Worm (Caenorhabditis elegans) whole organism, late embryonic: Measurements from ENCODE around the gene rbm-17.

Experiments used
- C38D4.7 ChIP-seq: fragments of 200-800 bp; sonication (Bioruptor generic); optimal IDR thresholded peaks from 2 replicates; lab custom pipeline; 2018; ENCODE audit warnings: mild to moderate bottlenecking, missing genetic modification characterization, moderate library complexity, missing compliant biosample characterization
- F13H6.1 ChIP-seq: sonication (generic microtip); optimal IDR thresholded peaks from 2 replicates; lab custom pipeline; 2016; ENCODE audit warnings: missing genetic modification characterization, missing compliant biosample characterization
- K02D7.2 ChIP-seq: sonication (generic microtip); optimal IDR thresholded peaks from 2 replicates; lab custom pipeline; 2017; ENCODE audit warnings: mild to moderate bottlenecking, missing genetic modification characterization, missing compliant biosample characterization
- K09A11.1 ChIP-seq: sonication (generic microtip); optimal IDR thresholded peaks from 2 replicates; lab custom pipeline; 2017; ENCODE audit warnings: antibody characterized with exemption, mild to moderate bottlenecking, missing genetic modification characterization, missing compliant biosample characterization; ENCODE audit not compliant: insufficient read depth
- T23F11.4 ChIP-seq: fragments of 200-800 bp; sonication (Bioruptor generic); optimal IDR thresholded peaks from 2 replicates; lab custom pipeline; 2018; ENCODE audit warnings: mild to moderate bottlenecking, missing genetic modification characterization, missing compliant biosample characterization
- ahr-1 ChIP-seq: sonication (generic microtip); optimal IDR thresholded peaks from 2 replicates; lab custom pipeline; 2016; ENCODE audit warnings: missing genetic modification characterization, missing compliant biosample characterization
- ceh-24 ChIP-seq: sonication (generic microtip); optimal IDR thresholded peaks from 2 replicates; lab custom pipeline; 2016; ENCODE audit warnings: mild to moderate bottlenecking, missing genetic modification characterization, missing compliant biosample characterization
- ceh-48 ChIP-seq: sonication (generic microtip); optimal IDR thresholded peaks from 2 replicates; lab custom pipeline; 2016; ENCODE audit warnings: missing genetic modification characterization, inconsistent platforms, missing compliant biosample characterization
- ceh-6 ChIP-seq: fragments of 200-800 bp; sonication (Bioruptor generic); optimal IDR thresholded peaks from 2 replicates; lab custom pipeline; 2018; ENCODE audit warnings: mild to moderate bottlenecking, missing genetic modification characterization, missing compliant biosample characterization
- che-1 ChIP-seq: sonication (generic microtip); optimal IDR thresholded peaks from 2 replicates; lab custom pipeline; 2016; ENCODE audit warnings: mild to moderate bottlenecking, missing genetic modification characterization, missing compliant biosample characterization
- dmd-4 ChIP-seq: sonication (generic microtip); optimal IDR thresholded peaks from 2 replicates; lab custom pipeline; 2016; ENCODE audit warnings: borderline replicate concordance, missing genetic modification characterization, missing compliant biosample characterization
- elt-4 ChIP-seq: sonication (generic microtip); optimal IDR thresholded peaks from 2 replicates; lab custom pipeline; 2016; ENCODE audit warnings: missing genetic modification characterization, missing compliant biosample characterization
- ets-4 ChIP-seq: sonication (generic microtip); optimal IDR thresholded peaks from 2 replicates; lab custom pipeline; 2016; ENCODE audit warnings: missing genetic modification characterization, missing compliant biosample characterization
- fax-1 ChIP-seq: sonication (generic microtip); optimal IDR thresholded peaks from 2 replicates; lab custom pipeline; 2016; ENCODE audit warnings: missing genotype, missing genetic modification characterization, missing compliant biosample characterization
- fkh-6 ChIP-seq: sonication (generic microtip); optimal IDR thresholded peaks from 2 replicates; lab custom pipeline; 2016; ENCODE audit warnings: missing genetic modification characterization, missing compliant biosample characterization
- gmeb-2 ChIP-seq: sonication (generic microtip); optimal IDR thresholded peaks from 2 replicates; lab custom pipeline; 2016; ENCODE audit warnings: missing genetic modification characterization, inconsistent platforms, missing compliant biosample characterization
- hlh-13 ChIP-seq: fragments of 200-800 bp; sonication (Bioruptor generic); optimal IDR thresholded peaks from 2 replicates; lab custom pipeline; 2018; ENCODE audit warnings: mild to moderate bottlenecking, missing genetic modification characterization, missing compliant biosample characterization
- hlh-30 ChIP-seq: sonication (generic microtip); optimal IDR thresholded peaks from 2 replicates; lab custom pipeline; 2017; ENCODE audit warnings: antibody characterized with exemption, missing genetic modification characterization, missing compliant biosample characterization; ENCODE audit not compliant: insufficient read depth
- hlh-8 ChIP-seq: sonication (generic microtip); optimal IDR thresholded peaks from 2 replicates; lab custom pipeline; 2016; ENCODE audit warnings: missing genotype, missing genetic modification characterization, missing compliant biosample characterization
- lim-6 ChIP-seq: sonication (generic microtip); optimal IDR thresholded peaks from 2 replicates; lab custom pipeline; 2016; ENCODE audit warnings: missing genetic modification characterization, missing compliant biosample characterization
- lin-11 ChIP-seq: fragments of 200-800 bp; sonication (Bioruptor generic); optimal IDR thresholded peaks from 2 replicates; lab custom pipeline; 2018; ENCODE audit warnings: mild to moderate bottlenecking, missing genetic modification characterization, missing compliant biosample characterization
- madf-2 ChIP-seq: sonication (generic microtip); optimal IDR thresholded peaks from 2 replicates; lab custom pipeline; 2017; ENCODE audit warnings: missing genetic modification characterization, missing compliant biosample characterization
- nfya-1 ChIP-seq: sonication (generic microtip); optimal IDR thresholded peaks from 2 replicates; lab custom pipeline; 2017; ENCODE audit warnings: missing genetic modification characterization, mild to moderate bottlenecking, missing compliant biosample characterization, antibody characterized with exemption, moderate library complexity
- nhr-11 ChIP-seq: fragments of 150-350 bp; optimal IDR thresholded peaks from 2 replicates; lab custom pipeline; 2014; ENCODE audit warnings: missing biosample characterization, missing genetic modification characterization
- odd-2 ChIP-seq: sonication (generic microtip); optimal IDR thresholded peaks from 2 replicates; lab custom pipeline; 2017; ENCODE audit warnings: antibody characterized with exemption, mild to moderate bottlenecking, missing genetic modification characterization, missing compliant biosample characterization
- pat-9 ChIP-seq: fragments of 200-800 bp; sonication (Bioruptor generic); optimal IDR thresholded peaks from 2 replicates; lab custom pipeline; 2018; ENCODE audit warnings: mild to moderate bottlenecking, missing genetic modification characterization, moderate library complexity, missing compliant biosample characterization
- pax-1 ChIP-seq: fragments of 150-350 bp; optimal IDR thresholded peaks from 2 replicates; lab custom pipeline; 2014; ENCODE audit warnings: missing biosample characterization, missing genetic modification characterization
- pqm-1 ChIP-seq: sonication (generic microtip); optimal IDR thresholded peaks from 2 replicates; lab custom pipeline; 2016; ENCODE audit warnings: missing genetic modification characterization, missing compliant biosample characterization
- pros-1 ChIP-seq: fragments of 150-350 bp; optimal IDR thresholded peaks from 2 replicates; lab custom pipeline; 2014; ENCODE audit warnings: missing biosample characterization, missing genetic modification reagents, missing genetic modification characterization
- ref-2 ChIP-seq: sonication (generic microtip); optimal IDR thresholded peaks from 2 replicates; lab custom pipeline; 2016; ENCODE audit warnings: missing genetic modification characterization, missing compliant biosample characterization
- rnt-1 ChIP-seq: sonication (generic microtip); optimal IDR thresholded peaks from 2 replicates; lab custom pipeline; 2016; ENCODE audit warnings: missing genetic modification characterization, missing compliant biosample characterization
- sox-4 ChIP-seq: sonication (generic microtip); optimal IDR thresholded peaks from 2 replicates; lab custom pipeline; 2017; ENCODE audit warnings: mild to moderate bottlenecking, missing genetic modification characterization, inconsistent platforms, missing compliant biosample characterization
- tbx-7 ChIP-seq: sonication (generic microtip); optimal IDR thresholded peaks from 2 replicates; lab custom pipeline; 2016; ENCODE audit warnings: missing genotype, missing genetic modification characterization, missing compliant biosample characterization
- unc-3 ChIP-seq, 2 experiments: fragments of 200-800 bp in 1 of 2; sonication (Bioruptor generic) in 1 of 2; sonication (generic microtip) in 1 of 2; conservative IDR thresholded peaks in 1 of 2; optimal IDR thresholded peaks in 1 of 2; 2 replicates each; pipeline versions ENCODE4 v1.3.6 to Lab custom; 2016 to 2022; ENCODE audit warnings: missing compliant biosample characterization in 2 of 2, missing genetic modification characterization in 2 of 2, missing genetic modification reagents in 1 of 2
- unc-86 ChIP-seq: sonication (generic microtip); optimal IDR thresholded peaks from 2 replicates; lab custom pipeline; 2016; ENCODE audit warnings: missing genetic modification characterization, missing compliant biosample characterization

The rbm-17 gene

DNA sequence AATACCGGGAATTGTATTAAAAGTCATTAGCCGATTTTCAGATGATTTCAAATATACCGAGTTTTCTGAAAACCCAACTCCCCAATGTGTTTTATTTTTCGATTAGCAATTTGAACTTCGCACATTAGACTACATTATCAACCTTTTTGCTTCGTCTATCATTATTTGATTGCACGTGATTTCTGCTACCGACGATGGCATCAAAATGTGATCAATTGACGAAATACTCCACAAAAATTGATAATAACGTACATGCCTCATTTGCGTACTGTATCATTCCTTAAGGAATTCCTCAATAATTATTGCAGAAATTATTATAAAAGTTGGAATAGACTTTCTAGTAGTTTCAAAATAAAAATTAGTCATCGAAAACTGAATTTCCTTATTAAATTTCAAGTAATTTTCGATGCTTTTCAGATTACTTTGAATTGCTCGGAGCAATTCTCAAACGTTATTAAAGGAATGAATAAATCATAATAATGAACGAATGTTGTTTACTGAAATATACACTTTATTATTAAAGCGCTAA is 14.3 kb upstream of the rbm-17 start:
- TF ChIP-seq lin-11 (tag; lab: Kevin White, UChicago), result no peak
- TF ChIP-seq fax-1 (tag; lab: Kevin White, UChicago), result no peak
- no peak for TF ChIP-seq che-1 (tag; lab: Kevin White, UChicago)
- TF ChIP-seq ceh-24, result no peak
- no peak for TF ChIP-seq ets-4

DNA sequence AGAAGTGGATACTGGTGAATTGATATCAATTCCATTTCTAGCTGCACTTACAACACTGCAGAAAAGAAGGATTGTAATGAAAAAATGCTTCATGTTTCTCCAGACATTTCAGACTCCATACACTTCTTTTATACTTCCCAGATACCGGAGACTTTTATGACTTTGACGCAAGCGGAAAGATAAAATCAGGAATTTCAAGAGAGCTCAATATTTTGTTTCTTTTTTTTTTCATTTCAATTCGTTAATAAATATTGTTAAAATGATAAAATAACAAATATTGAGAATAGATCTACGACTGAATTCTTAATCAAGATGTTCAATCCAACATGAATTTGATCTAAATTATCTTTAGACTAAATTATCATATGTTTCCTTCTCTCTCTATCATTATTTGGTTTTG is 12.6 kb upstream of the rbm-17 start, which contains the start of gene lys-5:
lys-5 (minus strand) TSS at position 101 of the 400 bp plus-strand sequence.
- TF ChIP-seq K02D7.2 (no peak), tbx-7 (tag; lab: Kevin White, UChicago) (no peak), lin-11 (tag; lab: Kevin White, UChicago) (no peak), rnt-1 (no peak), F13H6.1 (tag; lab: Kevin White, UChicago) (no peak), sox-4 (tag; lab: Kevin White, UChicago) (no peak), lim-6 (tag; lab: Kevin White, UChicago) (no peak), madf-2 (tag; lab: Kevin White, UChicago) (no peak), odd-2 (no peak), pax-1 (no peak), nfya-1 (tag; lab: Kevin White, UChicago) (no peak)
- TF ChIP-seq, all 69 proteins: peak for 0

DNA sequence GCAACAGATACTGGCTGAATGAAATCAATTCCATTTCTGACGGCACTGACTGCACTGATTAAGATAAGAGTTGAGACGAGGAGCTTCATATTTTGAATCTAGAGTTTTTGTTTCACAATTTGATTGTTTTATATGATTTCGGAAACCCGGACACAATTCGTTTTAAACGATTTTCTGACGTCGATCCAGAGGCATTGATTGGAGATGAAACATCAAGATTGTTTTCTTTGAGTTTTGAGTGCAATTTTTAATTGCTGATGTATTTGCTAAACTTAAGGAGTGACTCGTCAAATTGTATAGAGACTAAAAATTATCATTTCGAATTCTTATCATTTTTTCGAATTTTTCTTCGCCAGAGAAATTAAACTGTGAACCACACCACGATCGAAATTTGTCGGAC is 10.3 kb upstream of the rbm-17 start, which contains the start of gene lys-6:
lys-6 (minus strand) TSS at position 101 of the 400 bp plus-strand sequence.
- TF ChIP-seq dmd-4 (tag; lab: Kevin White, UChicago) (no peak), ceh-48 (tag; lab: Kevin White, UChicago) (no peak), nhr-11 (tag; lab: Kevin White, UChicago) (no peak), hlh-30 (tag; lab: Kevin White, UChicago) (no peak), rnt-1 (no peak), ceh-6 (no peak), pqm-1 (no peak), K09A11.1 (tag; lab: Kevin White, UChicago) (no peak), fkh-6 (tag; lab: Kevin White, UChicago) (no peak)

DNA sequence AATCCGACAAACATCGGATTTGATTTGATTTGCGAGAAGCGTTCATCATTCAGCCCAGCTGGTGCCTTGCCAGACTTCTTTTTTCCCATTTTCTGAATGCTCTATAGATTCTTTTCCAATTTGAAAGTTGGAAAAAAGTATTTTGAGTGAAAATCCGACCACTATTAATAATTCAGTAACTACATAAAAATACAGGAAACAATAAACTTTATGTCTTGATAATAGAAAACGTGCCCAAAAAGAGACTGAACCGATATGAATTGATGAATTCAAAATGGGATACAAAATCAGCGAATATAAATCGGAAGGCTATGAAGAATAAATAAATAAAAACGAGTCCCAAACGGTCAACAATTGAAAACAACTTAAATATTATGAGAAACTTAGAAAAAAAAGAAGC is 6.4 kb upstream of the rbm-17 start, which contains the start of gene F58B3.4:
F58B3.4 (minus strand) TSS at position 101 of the 400 bp plus-strand sequence.
- TF ChIP-seq ref-2, result no peak
- TF ChIP-seq hlh-8 (tag; lab: Kevin White, UChicago), result no peak
- no peak for TF ChIP-seq K09A11.1 (tag; lab: Kevin White, UChicago)
- no peak for TF ChIP-seq fax-1 (tag; lab: Kevin White, UChicago)
- no peak for TF ChIP-seq hlh-13
- TF ChIP-seq pros-1 (tag; lab: Kevin White, UChicago), result no peak
- TF ChIP-seq ceh-48 (tag; lab: Kevin White, UChicago), result no peak
- no peak for TF ChIP-seq elt-4 (tag; lab: Kevin White, UChicago)
- no peak for TF ChIP-seq unc-86 (tag; lab: Kevin White, UChicago)
- no peak for TF ChIP-seq pat-9
- no peak for TF ChIP-seq unc-3 (GFP tag; conservative IDR thresholded peaks at IDR 0.05; lab: Robert Waterston, UW)
- TF ChIP-seq unc-3 (tag; optimal IDR thresholded peaks at IDR 0.05; lab: Kevin White, UChicago), result no peak
- TF ChIP-seq T23F11.4 (GFP tag; lab: Kevin White, UChicago), result no peak
- no peak for TF ChIP-seq C38D4.7
- TF ChIP-seq gmeb-2 (tag; lab: Kevin White, UChicago), result no peak
- no peak for TF ChIP-seq ahr-1 (tag; lab: Kevin White, UChicago)
- TF ChIP-seq, all 69 proteins: peak for 0
